Fruit fly (Drosophila melanogaster) whole organism, prepupa: Measurements from ENCODE around the gene stas.

Source experiments
- Blimp-1 ChIP-seq: fragments of 200-800 bp; sonication (Bioruptor generic); optimal IDR thresholded peaks from 3 replicates; lab custom pipeline; 2017; ENCODE audit warnings: missing biosample characterization, missing genetic modification characterization, mild to moderate bottlenecking, moderate library complexity, missing genetic modification reagents
- CG11294 ChIP-seq: fragments of 200-800 bp; sonication (Bioruptor generic); IDR thresholded peaks from 2 replicates; pipeline ENCODE4 v1.3.6; 2022; ENCODE audit warnings: missing biosample characterization, missing genetic modification characterization
- CG11902 ChIP-seq: fragments of 200-800 bp; sonication (Bioruptor generic); optimal IDR thresholded peaks from 3 replicates; lab custom pipeline; 2016; ENCODE audit warnings: missing biosample characterization, missing genetic modification characterization
- CG15336 ChIP-seq: fragments of 200-800 bp; sonication (Bioruptor generic); IDR thresholded peaks from 2 replicates; pipeline ENCODE4 v1.3.6; 2022; ENCODE audit warnings: missing biosample characterization, missing genetic modification characterization
- CG1621 ChIP-seq: fragments of 200-800 bp; sonication (Bioruptor generic); optimal IDR thresholded peaks from 3 replicates; lab custom pipeline; 2018; ENCODE audit warnings: missing biosample characterization, mild to moderate bottlenecking, missing genetic modification characterization
- CG32006 ChIP-seq: fragments of 200-800 bp; sonication (Bioruptor generic); optimal IDR thresholded peaks from 3 replicates; lab custom pipeline; 2017; ENCODE audit warnings: missing biosample characterization, mild to moderate bottlenecking, missing genetic modification characterization
- CG4318 ChIP-seq: fragments of 200-800 bp; sonication (Bioruptor generic); optimal IDR thresholded peaks from 3 replicates; lab custom pipeline; 2017; ENCODE audit warnings: missing biosample characterization, mild to moderate bottlenecking, missing genetic modification characterization
- CG6792 ChIP-seq: fragments of 200-800 bp; sonication (Bioruptor generic); optimal IDR thresholded peaks from 3 replicates; lab custom pipeline; 2016; ENCODE audit warnings: missing biosample characterization, missing genetic modification characterization
- CG6854 ChIP-seq: fragments of 200-800 bp; sonication (Bioruptor generic); optimal IDR thresholded peaks from 2 replicates; lab custom pipeline; 2017; ENCODE audit warnings: missing biosample characterization, mild to moderate bottlenecking, missing genetic modification characterization
- CG8319 ChIP-seq: fragments of 200-800 bp; sonication (Bioruptor generic); optimal IDR thresholded peaks from 3 replicates; lab custom pipeline; 2016; ENCODE audit warnings: missing biosample characterization, missing genetic modification characterization
- CG8632 ChIP-seq: fragments of 200-800 bp; sonication (Bioruptor generic); optimal IDR thresholded peaks from 3 replicates; lab custom pipeline; 2016; ENCODE audit warnings: missing biosample characterization, missing genetic modification characterization
- CG9139 ChIP-seq: fragments of 200-800 bp; sonication (Bioruptor generic); optimal IDR thresholded peaks from 3 replicates; lab custom pipeline; 2017; ENCODE audit warnings: missing biosample characterization, mild to moderate bottlenecking, missing genetic modification characterization
- Eip78C ChIP-seq: fragments of 200-800 bp; sonication (Bioruptor generic); peaks from one replicate; lab custom pipeline; 2016; ENCODE audit warnings: missing biosample characterization, missing genetic modification characterization
- Eip93F ChIP-seq: fragments of 200-800 bp; sonication (Bioruptor generic); optimal IDR thresholded peaks from 2 replicates; lab custom pipeline; 2016; ENCODE audit warnings: missing biosample characterization, mild to moderate bottlenecking, missing genetic modification characterization
- Ets96B ChIP-seq: fragments of 200-800 bp; optimal IDR thresholded peaks from 2 replicates; lab custom pipeline; 2019; ENCODE audit warnings: missing biosample characterization, mild to moderate bottlenecking, missing genetic modification characterization, moderate library complexity
- Gug ChIP-seq: fragments of 200-800 bp; sonication (Bioruptor generic); IDR thresholded peaks from 2 replicates; pipeline ENCODE4 v1.3.6; 2022; ENCODE audit warnings: missing biosample characterization, missing genetic modification characterization
- Hr38 ChIP-seq: sonication (Bioruptor generic); optimal IDR thresholded peaks from 2 replicates; lab custom pipeline; 2016; ENCODE audit warnings: missing biosample characterization, missing genetic modification characterization
- Hr39 ChIP-seq: fragments of 200-800 bp; sonication (Bioruptor generic); optimal IDR thresholded peaks from 2 replicates; lab custom pipeline; 2016; ENCODE audit warnings: missing biosample characterization, missing genetic modification characterization
- Hr4 ChIP-seq: fragments of 200-800 bp; sonication (Bioruptor generic); optimal IDR thresholded peaks from 3 replicates; lab custom pipeline; 2016; ENCODE audit warnings: missing biosample characterization, missing genetic modification characterization
- Sox14 ChIP-seq: fragments of 200-800 bp; sonication (Bioruptor generic); optimal IDR thresholded peaks from 3 replicates; lab custom pipeline; 2016; ENCODE audit warnings: missing biosample characterization, missing genetic modification characterization
- achi ChIP-seq: fragments of 200-800 bp; sonication (Bioruptor generic); optimal IDR thresholded peaks from 3 replicates; lab custom pipeline; 2016; ENCODE audit warnings: missing biosample characterization, missing genetic modification characterization
- acj6 ChIP-seq: fragments of 200-800 bp; sonication (Bioruptor generic); optimal IDR thresholded peaks from 3 replicates; lab custom pipeline; 2016; ENCODE audit warnings: missing biosample characterization, missing genetic modification characterization
- dac ChIP-seq: fragments of 200-800 bp; sonication (Bioruptor generic); optimal IDR thresholded peaks from 2 replicates; lab custom pipeline; 2017; ENCODE audit warnings: missing biosample characterization, mild to moderate bottlenecking, missing genetic modification characterization
- eg ChIP-seq: fragments of 200-800 bp; sonication (Bioruptor generic); IDR thresholded peaks from 3 replicates; pipeline ENCODE4 v1.3.6; 2022; ENCODE audit warnings: missing biosample characterization, missing genetic modification characterization
- esn ChIP-seq: fragments of 200-800 bp; sonication (Bioruptor generic); optimal IDR thresholded peaks from 2 replicates; lab custom pipeline; 2016; ENCODE audit warnings: missing biosample characterization, mild to moderate bottlenecking, missing genetic modification characterization, moderate library complexity
- fd59A ChIP-seq: fragments of 200-800 bp; sonication (Bioruptor generic); optimal IDR thresholded peaks from 2 replicates; lab custom pipeline; 2017; ENCODE audit warnings: missing biosample characterization, mild to moderate bottlenecking, missing genetic modification characterization, missing genetic modification reagents
- fd85E ChIP-seq: fragments of 200-800 bp; sonication (Bioruptor generic); optimal IDR thresholded peaks from 3 replicates; lab custom pipeline; 2016; ENCODE audit warnings: missing biosample characterization, missing genetic modification characterization
- lz ChIP-seq: fragments of 200-800 bp; sonication (Bioruptor generic); optimal IDR thresholded peaks from 3 replicates; lab custom pipeline; 2016; ENCODE audit warnings: missing biosample characterization, missing genetic modification characterization
- net ChIP-seq: fragments of 200-800 bp; sonication (Bioruptor generic); optimal IDR thresholded peaks from 3 replicates; lab custom pipeline; 2016; ENCODE audit warnings: missing biosample characterization, missing genetic modification characterization
- pdm3 ChIP-seq: fragments of 200-800 bp; sonication (Bioruptor generic); optimal IDR thresholded peaks from 3 replicates; lab custom pipeline; 2016; ENCODE audit warnings: missing biosample characterization, missing genetic modification characterization
- spab ChIP-seq: fragments of 200-800 bp; sonication (Bioruptor generic); optimal IDR thresholded peaks from 2 replicates; lab custom pipeline; 2017; ENCODE audit warnings: missing biosample characterization, mild to moderate bottlenecking, missing genetic modification characterization, missing genetic modification reagents
- ss ChIP-seq, 2 experiments: fragments of 200-800 bp; sonication (Bioruptor generic); optimal IDR thresholded peaks; 2 replicates in 1 of 2; 3 replicates in 1 of 2; lab custom pipeline; 2017 to 2018; ENCODE audit warnings: mild to moderate bottlenecking in 2 of 2, missing biosample characterization in 2 of 2, missing genetic modification characterization in 2 of 2, moderate library complexity in 1 of 2
- svp ChIP-seq: fragments of 200-800 bp; sonication (Bioruptor generic); peaks from one replicate; lab custom pipeline; 2016; ENCODE audit warnings: missing biosample characterization, missing genetic modification characterization
- topi ChIP-seq: fragments of 200-800 bp; sonication (Bioruptor generic); optimal IDR thresholded peaks from 3 replicates; lab custom pipeline; 2016; ENCODE audit warnings: missing biosample characterization, missing genetic modification characterization
- vri ChIP-seq: fragments of 200-800 bp; sonication (Bioruptor generic); optimal IDR thresholded peaks from 3 replicates; lab custom pipeline; 2016; ENCODE audit warnings: missing biosample characterization, mild to moderate bottlenecking, missing genetic modification characterization

stas gene

DNA sequence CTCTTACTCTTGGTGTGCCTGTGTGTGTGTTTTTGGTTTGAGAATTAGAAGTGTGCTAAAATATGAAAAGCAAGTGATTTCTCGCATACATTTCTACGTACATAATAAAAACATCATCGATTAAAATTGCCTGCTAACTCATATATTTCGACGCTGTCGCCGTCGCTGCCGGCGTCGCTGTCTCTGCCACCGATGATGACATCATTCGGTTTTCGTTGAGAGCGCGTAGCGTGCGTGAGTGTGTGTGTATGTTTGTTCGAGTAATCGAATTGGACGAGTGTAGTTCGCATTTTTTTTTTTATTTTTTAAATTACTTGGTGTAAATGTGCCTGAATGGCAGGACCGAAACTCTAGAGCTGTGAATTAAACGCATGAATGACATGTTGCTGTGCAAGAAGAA is 30.0 kb upstream of the stas start:
- TF ChIP-seq vri, result peak; percentile 77
- no peak for TF ChIP-seq CG8319
- TF ChIP-seq acj6 (GFP tag; lab: Kevin White, UChicago), result no peak
- no peak for TF ChIP-seq Gug (GFP tag; lab: Robert Waterston, UW)
- TF ChIP-seq Eip93F (GFP tag; lab: Kevin White, UChicago), result no peak
- TF ChIP-seq CG4318, result no peak
- no peak for TF ChIP-seq svp (GFP tag; lab: Kevin White, UChicago)
- peak; percentile 62 for TF ChIP-seq Eip78C
- TF ChIP-seq Ets96B (tag; lab: Kevin White, UChicago), result no peak
- TF ChIP-seq achi (GFP tag; lab: Kevin White, UChicago), result no peak
- TF ChIP-seq CG8632, result no peak

DNA sequence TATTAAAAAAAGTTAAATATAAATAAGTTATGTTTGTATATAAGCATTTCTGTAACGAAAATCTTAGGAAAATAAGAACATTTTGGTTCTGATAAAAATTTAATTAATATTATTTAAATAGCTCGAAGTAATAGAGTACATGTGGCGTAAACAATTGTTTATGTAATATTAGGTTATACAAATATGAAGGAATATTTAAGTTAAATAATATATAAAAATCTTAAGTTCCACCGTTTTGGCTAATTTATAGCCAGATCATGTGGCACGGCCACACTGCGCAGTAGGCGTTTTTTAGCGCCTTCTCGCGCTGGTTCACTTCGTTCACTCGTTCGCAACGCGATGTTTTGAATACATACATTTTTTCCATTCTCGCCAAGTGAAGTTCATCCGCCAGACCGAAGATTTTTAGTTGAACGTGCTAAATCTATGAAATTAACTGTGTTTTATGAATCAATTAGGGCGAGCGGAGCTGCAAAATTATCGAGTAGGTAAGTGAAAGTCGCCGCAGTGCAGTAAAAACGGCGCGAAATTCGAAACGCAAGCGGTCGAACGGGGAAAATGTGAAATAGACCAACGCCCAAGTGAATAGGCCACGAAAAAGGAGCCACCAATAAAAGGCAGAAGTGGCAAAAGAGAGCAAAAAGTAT is 29.5 kb upstream of the stas start, which contains the start of gene beta-Spec:
Gene beta-Spec, plus strand, starts transcription at position 323 of the 647 bp plus-strand sequence.
- TF ChIP-seq CG9139 (GFP tag; lab: Kevin White, UChicago), result no peak
- TF ChIP-seq spab, result no peak
- no peak for TF ChIP-seq CG1621 (tag; lab: Kevin White, UChicago)
- peak; percentile 35 for TF ChIP-seq CG6854 (GFP tag; lab: Kevin White, UChicago)
- TF ChIP-seq esn (GFP tag; lab: Kevin White, UChicago), result no peak
- peak; percentile 70 for TF ChIP-seq svp (GFP tag; lab: Kevin White, UChicago)
- TF ChIP-seq CG15336 (GFP tag; lab: Robert Waterston, UW), result no peak
- no peak for TF ChIP-seq fd59A
- TF ChIP-seq Blimp-1 (GFP tag; lab: Kevin White, UChicago), result no peak
- no peak for TF ChIP-seq fd85E (GFP tag; lab: Kevin White, UChicago)
- TF ChIP-seq Hr39 (GFP tag; lab: Kevin White, UChicago), result no peak
- TF ChIP-seq ss (GFP tag; optimal IDR thresholded peaks at IDR 0.05; lab: Kevin White, UChicago), result no peak
- no peak for TF ChIP-seq CG32006 (GFP tag; lab: Kevin White, UChicago)
- TF ChIP-seq CG6792 (GFP tag; lab: Kevin White, UChicago), result no peak
- TF ChIP-seq dac, result no peak
- no peak for TF ChIP-seq pdm3 (GFP tag; lab: Kevin White, UChicago)
- no peak for TF ChIP-seq CG11902 (GFP tag; lab: Kevin White, UChicago)
- TF ChIP-seq, all 60 proteins: peak for 2

DNA sequence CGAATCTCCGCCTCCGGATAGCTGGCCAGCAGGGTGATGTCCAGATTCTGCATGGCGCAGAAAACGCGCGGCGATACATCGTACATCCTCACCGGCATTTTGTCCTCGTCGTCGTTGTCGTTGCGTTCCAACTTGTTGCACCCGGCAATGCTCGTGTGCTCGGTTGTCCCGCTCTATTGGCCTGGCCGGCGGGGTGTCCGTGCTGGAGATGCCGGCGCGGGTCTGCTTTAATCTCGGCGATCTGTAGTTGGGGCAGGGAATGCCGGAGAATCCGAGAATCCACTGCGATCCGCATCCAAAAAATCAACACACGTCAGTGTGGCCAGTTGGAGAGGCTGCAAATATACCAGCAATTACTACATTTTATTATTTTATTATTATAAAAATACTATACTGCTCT is 28.8 kb upstream of the stas start, which contains the start of gene IntS2:
Gene IntS2, minus strand, starts transcription at position 318 of the 400 bp plus-strand sequence.
- no peak for TF ChIP-seq achi (GFP tag; lab: Kevin White, UChicago)
- no peak for TF ChIP-seq eg
- no peak for TF ChIP-seq CG11902 (GFP tag; lab: Kevin White, UChicago)
- TF ChIP-seq CG4318, result no peak
- no peak for TF ChIP-seq Hr38 (GFP tag; lab: Kevin White, UChicago)
- TF ChIP-seq CG11294 (GFP tag; lab: Robert Waterston, UW), result no peak
- no peak for TF ChIP-seq fd59A
- no peak for TF ChIP-seq CG32006 (GFP tag; lab: Kevin White, UChicago)
- no peak for TF ChIP-seq lz

DNA sequence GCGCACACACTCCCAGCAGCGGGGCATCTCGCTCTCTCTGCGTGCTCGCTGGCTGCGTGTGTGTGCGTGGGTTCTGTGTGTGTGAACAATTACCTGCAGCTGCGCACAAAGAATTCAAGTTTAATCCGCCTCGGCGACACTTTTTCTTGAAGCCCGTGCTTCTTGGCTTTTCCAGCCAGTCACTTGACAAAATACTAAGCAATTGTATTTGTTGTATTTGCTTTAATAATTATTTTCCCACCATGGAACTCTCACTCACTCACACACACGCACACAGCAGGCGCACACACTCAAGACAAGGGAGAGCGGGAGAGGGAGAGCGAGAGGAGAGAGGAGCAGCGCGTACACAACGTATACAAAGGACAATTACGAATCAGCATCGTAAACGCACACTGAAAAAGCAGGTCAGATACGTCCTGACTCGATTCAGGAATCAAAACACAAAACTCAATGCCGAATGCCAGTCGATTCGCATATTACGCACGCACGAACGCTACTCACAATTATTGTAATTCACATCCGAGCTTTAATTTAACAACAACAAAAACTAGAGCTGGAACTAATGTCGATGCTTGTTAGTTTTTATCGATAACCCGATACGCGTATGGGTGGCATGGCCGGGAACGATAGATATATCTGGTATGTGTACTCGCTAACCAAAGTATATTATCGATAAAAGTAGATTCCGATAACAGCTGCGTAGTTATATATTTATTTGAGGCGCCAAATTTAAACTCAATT is 24.5 kb upstream of the stas start, which contains the start of gene RhoGAPp190:
Gene RhoGAPp190, minus strand, starts transcription at position 565 of the 741 bp plus-strand sequence.
- TF ChIP-seq Eip78C, result peak; percentile 28
- peak; percentile 3 for TF ChIP-seq net (GFP tag; lab: Kevin White, UChicago)
- no peak for TF ChIP-seq topi (GFP tag; lab: Kevin White, UChicago)
- no peak for TF ChIP-seq Hr4 (GFP tag; lab: Kevin White, UChicago)
- TF ChIP-seq Sox14, result peak; percentile 42
- no peak for TF ChIP-seq CG11902 (GFP tag; lab: Kevin White, UChicago)
- peak in 1 of 2 experiments; percentile 41 for TF ChIP-seq ss (GFP tag; optimal IDR thresholded peaks at IDR 0.05; lab: Kevin White, UChicago)
